Fruit fly (Drosophila melanogaster): ENCODE data around the gene fz.

dm6 chr3L:14276129-14276528, 2.0 kb downstream of the fz start:
- TF ChIP-seq psq (optimal IDR thresholded peaks at IDR 0.05) = no peak
- TF ChIP-seq ttk (optimal IDR thresholded peaks at IDR 0.05) = no peak
- no peak for TF ChIP-seq Sin3A (optimal IDR thresholded peaks at IDR 0.05)
- no peak for TF ChIP-seq insv (optimal IDR thresholded peaks at IDR 0.05)
- no peak for TF ChIP-seq h (optimal IDR thresholded peaks at IDR 0.05)

Data from Kc167 (cell line).